Worm (Caenorhabditis elegans): ENCODE measurements around the gene maoc-1.
A peak's percentile ranks its signal among the peaks of the same experiment; 100 is the strongest.

maoc-1 gene

DNA sequence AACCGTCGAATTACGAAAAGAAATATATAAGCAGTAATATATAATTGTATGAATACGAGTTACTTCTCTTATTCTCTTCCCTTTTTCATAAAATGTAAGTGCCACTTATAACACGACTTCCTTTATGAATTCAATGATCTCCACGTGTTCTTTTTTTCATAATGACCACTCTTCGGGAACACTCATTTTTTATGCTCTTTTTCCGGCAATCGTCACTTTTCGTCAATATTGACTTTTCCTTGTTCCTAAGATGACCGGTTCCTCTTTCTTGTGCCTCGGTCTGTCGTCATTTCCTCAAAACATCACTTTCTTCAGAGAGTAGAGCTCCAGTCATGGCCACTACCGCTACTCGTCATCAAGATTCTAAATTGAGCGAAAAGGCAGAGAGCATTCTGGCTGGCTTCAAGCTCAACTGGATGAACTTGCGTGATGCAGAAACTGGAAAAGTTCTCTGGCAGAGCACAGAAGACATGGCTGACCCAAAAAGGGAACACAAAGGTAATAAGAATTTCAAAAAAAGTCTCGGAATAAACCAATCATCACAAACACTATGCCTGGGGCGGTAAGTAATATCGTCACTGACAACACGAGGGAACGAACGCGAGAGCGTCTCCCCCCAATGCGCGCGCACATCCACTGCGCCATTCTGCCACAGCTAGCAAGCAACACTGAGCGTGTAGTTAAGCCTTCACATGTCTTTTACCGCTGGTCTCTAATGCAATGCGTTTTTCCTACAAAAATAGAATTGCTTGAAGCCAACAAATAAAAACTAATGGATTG lies 12.4 kb upstream of the maoc-1 start, which contains the start of gene pdl-1 (continued):
- TF ChIP-seq mep-1 (tag; optimal IDR thresholded peaks at IDR 0.05) = peak; percentile 80
- peak; percentile 94 for TF ChIP-seq lin-1 (GFP tag; IDR thresholded peaks at IDR 0.05)
- TF ChIP-seq aly-2 (tag; optimal IDR thresholded peaks at IDR 0.05) = no peak
- TF ChIP-seq ceh-20 (GFP tag; IDR thresholded peaks at IDR 0.05) = peak; percentile 74; the same call in 1 of the 2 replicates
- TF ChIP-seq ceh-32 (tag; optimal IDR thresholded peaks at IDR 0.05; ENCODE audit: poor library complexity) = peak; percentile 51
- no peak for TF ChIP-seq ceh-82 (tag; optimal IDR thresholded peaks at IDR 0.05)
- peak; percentile 91 for TF ChIP-seq nhr-111 (GFP tag; optimal IDR thresholded peaks at IDR 0.05)
- peak; percentile 76 for TF ChIP-seq nhr-48 (tag; optimal IDR thresholded peaks at IDR 0.05)
- TF ChIP-seq zip-2 (tag; optimal IDR thresholded peaks at IDR 0.05) = peak; percentile 73
- TF ChIP-seq pqm-1 (tag; optimal IDR thresholded peaks at IDR 0.05) = no peak
- peak; percentile 94 for TF ChIP-seq F26F4.8 (GFP tag; conservative IDR thresholded peaks at IDR 0.05)
- peak; percentile 98 for TF ChIP-seq egl-43 (GFP tag; IDR thresholded peaks at IDR 0.05)
- TF ChIP-seq Y48G9A.11 (GFP tag; IDR thresholded peaks at IDR 0.05) = peak; percentile 79
- TF ChIP-seq mdt-29 (GFP tag; IDR thresholded peaks at IDR 0.05) = peak; percentile 85
- TF ChIP-seq dmd-8 (GFP tag; IDR thresholded peaks at IDR 0.05) = peak; percentile 97
- peak; percentile 24; the same call in 1 of the 2 replicates for TF ChIP-seq daf-8 (GFP tag; IDR thresholded peaks at IDR 0.05)
- no peak for TF ChIP-seq ztf-11 (tag; optimal IDR thresholded peaks at IDR 0.05)
- peak; percentile 77 for TF ChIP-seq ceh-44 (GFP tag; IDR thresholded peaks at IDR 0.05)
- TF ChIP-seq dve-1 (tag; optimal IDR thresholded peaks at IDR 0.05; ENCODE audit: insufficient read depth) = peak; percentile 61
- TF ChIP-seq ZK546.5 (tag; optimal IDR thresholded peaks at IDR 0.05) = no peak
- peak; percentile 76 for TF ChIP-seq madf-9 (GFP tag; conservative IDR thresholded peaks at IDR 0.05)
- TF ChIP-seq arid-1 (GFP tag; conservative IDR thresholded peaks at IDR 0.05) = peak; percentile 94
- peak; percentile 67 for TF ChIP-seq T20F7.1 (GFP tag; optimal IDR thresholded peaks at IDR 0.05)
- TF ChIP-seq unc-39 (tag; optimal IDR thresholded peaks at IDR 0.05) = no peak
- TF ChIP-seq ama-1 (optimal IDR thresholded peaks at IDR 0.05) = no peak
- peak; percentile 53 for TF ChIP-seq mxl-3 (GFP tag; optimal IDR thresholded peaks at IDR 0.05)
- TF ChIP-seq hif-1 (tag; optimal IDR thresholded peaks at IDR 0.05) = peak in 1 of 2 experiments; percentile 69
- TF ChIP-seq duxl-1 (tag; optimal IDR thresholded peaks at IDR 0.05; ENCODE audit: poor library complexity) = peak; percentile 83
- peak; percentile 62 for TF ChIP-seq lin-13 (GFP tag; optimal IDR thresholded peaks at IDR 0.05)
- TF ChIP-seq daf-16 (GFP tag; optimal IDR thresholded peaks at IDR 0.05) = peak; percentile 70 to 93
- TF ChIP-seq daf-16 (tag; optimal IDR thresholded peaks at IDR 0.05) = peak; percentile 81
- TF ChIP-seq pha-4 (GFP tag; IDR thresholded peaks at IDR 0.05) = peak; percentile 96
- peak; percentile 58 for TF ChIP-seq pha-4 (tag; optimal IDR thresholded peaks at IDR 0.05)
- peak; percentile 57 for TF ChIP-seq unc-130 (GFP tag; optimal IDR thresholded peaks at IDR 0.05)
- peak; percentile 63; the same call in 1 of the 2 replicates for TF ChIP-seq zfp-3 (GFP tag; conservative IDR thresholded peaks at IDR 0.05)
- peak; percentile 76 for TF ChIP-seq F49E8.2 (tag; optimal IDR thresholded peaks at IDR 0.05; ENCODE audit: borderline replicate concordance)
- TF ChIP-seq ces-1 (GFP tag; optimal IDR thresholded peaks at IDR 0.05) = no peak
- peak; percentile 87 for TF ChIP-seq lin-38 (GFP tag; IDR thresholded peaks at IDR 0.05)
- peak in 1 of 2 experiments; percentile 7 for TF ChIP-seq mdl-1 (tag; optimal IDR thresholded peaks at IDR 0.05)
- peak; percentile 28 for TF ChIP-seq attf-4 (tag; optimal IDR thresholded peaks at IDR 0.05)
- TF ChIP-seq mes-2 (tag; optimal IDR thresholded peaks at IDR 0.05; ENCODE audit: poor library complexity, severe bottlenecking) = peak; percentile 86
- TF ChIP-seq nhr-102 (tag; optimal IDR thresholded peaks at IDR 0.05) = peak; percentile 76
- TF ChIP-seq T26A8.4 (GFP tag; IDR thresholded peaks at IDR 0.05) = peak; percentile 93
- peak; percentile 84 for TF ChIP-seq rbr-2 (tag; optimal IDR thresholded peaks at IDR 0.05)
- peak; percentile 18 for TF ChIP-seq nhr-28 (tag; optimal IDR thresholded peaks at IDR 0.05)
- TF ChIP-seq skn-1 (tag; optimal IDR thresholded peaks at IDR 0.05) = no peak
- TF ChIP-seq php-3 (GFP tag; IDR thresholded peaks at IDR 0.05) = peak; percentile 80
- peak; percentile 46 for TF ChIP-seq nhr-6 (tag; optimal IDR thresholded peaks at IDR 0.05)
- TF ChIP-seq nhr-76 (tag; optimal IDR thresholded peaks at IDR 0.05) = no peak
- peak; percentile 82 for TF ChIP-seq tra-1 (GFP tag; IDR thresholded peaks at IDR 0.05)

Data from whole organism, L4 larva.